Worm (Caenorhabditis elegans) whole organism, late embryonic: ENCODE results near the gene fbxa-164.

Experiments used
- F13H6.1 ChIP-seq: sonication (generic microtip); optimal IDR thresholded peaks from 2 replicates; lab custom pipeline; 2016; ENCODE audit warnings: missing genetic modification characterization, missing compliant biosample characterization
- T23F11.4 ChIP-seq: fragments of 200-800 bp; sonication (Bioruptor generic); optimal IDR thresholded peaks from 2 replicates; lab custom pipeline; 2018; ENCODE audit warnings: mild to moderate bottlenecking, missing genetic modification characterization, missing compliant biosample characterization
- Y22D7AL.16 ChIP-seq: sonication (generic microtip); optimal IDR thresholded peaks from 2 replicates; lab custom pipeline; 2016; ENCODE audit warnings: missing genetic modification characterization, missing compliant biosample characterization
- ahr-1 ChIP-seq: sonication (generic microtip); optimal IDR thresholded peaks from 2 replicates; lab custom pipeline; 2016; ENCODE audit warnings: missing genetic modification characterization, missing compliant biosample characterization
- ceh-14 ChIP-seq: sonication (generic microtip); optimal IDR thresholded peaks from 2 replicates; lab custom pipeline; 2016; ENCODE audit warnings: missing genotype, missing genetic modification characterization, missing compliant biosample characterization
- ceh-2 ChIP-seq: sonication (generic microtip); optimal IDR thresholded peaks from 2 replicates; lab custom pipeline; 2016; ENCODE audit warnings: missing genotype, missing genetic modification characterization, missing compliant biosample characterization
- ceh-30 ChIP-seq: fragments of 150-350 bp; optimal IDR thresholded peaks from 2 replicates; lab custom pipeline; 2014; ENCODE audit warnings: missing biosample characterization, missing genetic modification characterization
- ceh-31 ChIP-seq: sonication (generic microtip); optimal IDR thresholded peaks from 2 replicates; lab custom pipeline; 2016; ENCODE audit warnings: missing genetic modification characterization, missing compliant biosample characterization
- ceh-48 ChIP-seq: sonication (generic microtip); optimal IDR thresholded peaks from 2 replicates; lab custom pipeline; 2016; ENCODE audit warnings: missing genetic modification characterization, inconsistent platforms, missing compliant biosample characterization
- ceh-6 ChIP-seq: fragments of 200-800 bp; sonication (Bioruptor generic); optimal IDR thresholded peaks from 2 replicates; lab custom pipeline; 2018; ENCODE audit warnings: mild to moderate bottlenecking, missing genetic modification characterization, missing compliant biosample characterization
- che-1 ChIP-seq: sonication (generic microtip); optimal IDR thresholded peaks from 2 replicates; lab custom pipeline; 2016; ENCODE audit warnings: mild to moderate bottlenecking, missing genetic modification characterization, missing compliant biosample characterization
- dmd-4 ChIP-seq: sonication (generic microtip); optimal IDR thresholded peaks from 2 replicates; lab custom pipeline; 2016; ENCODE audit warnings: borderline replicate concordance, missing genetic modification characterization, missing compliant biosample characterization
- dve-1 ChIP-seq: sonication (generic microtip); optimal IDR thresholded peaks from 2 replicates; lab custom pipeline; 2017; ENCODE audit warnings: antibody characterized with exemption, mild to moderate bottlenecking, missing genetic modification characterization, missing compliant biosample characterization
- elt-2 ChIP-seq: sonication (generic microtip); optimal IDR thresholded peaks from 2 replicates; lab custom pipeline; 2016; ENCODE audit warnings: missing genetic modification reagents, missing genetic modification characterization, missing compliant biosample characterization
- eyg-1 ChIP-seq: sonication (generic microtip); optimal IDR thresholded peaks from 2 replicates; lab custom pipeline; 2016; ENCODE audit warnings: missing genotype, missing genetic modification characterization, missing compliant biosample characterization
- gmeb-2 ChIP-seq: sonication (generic microtip); optimal IDR thresholded peaks from 2 replicates; lab custom pipeline; 2016; ENCODE audit warnings: missing genetic modification characterization, inconsistent platforms, missing compliant biosample characterization
- hlh-6 ChIP-seq: sonication (generic microtip); optimal IDR thresholded peaks from 2 replicates; lab custom pipeline; 2016; ENCODE audit warnings: missing genotype, missing genetic modification characterization, missing compliant biosample characterization
- lim-6 ChIP-seq: sonication (generic microtip); optimal IDR thresholded peaks from 2 replicates; lab custom pipeline; 2016; ENCODE audit warnings: missing genetic modification characterization, missing compliant biosample characterization
- lin-11 ChIP-seq: fragments of 200-800 bp; sonication (Bioruptor generic); optimal IDR thresholded peaks from 2 replicates; lab custom pipeline; 2018; ENCODE audit warnings: mild to moderate bottlenecking, missing genetic modification characterization, missing compliant biosample characterization
- nfya-1 ChIP-seq: sonication (generic microtip); optimal IDR thresholded peaks from 2 replicates; lab custom pipeline; 2017; ENCODE audit warnings: missing genetic modification characterization, mild to moderate bottlenecking, missing compliant biosample characterization, antibody characterized with exemption, moderate library complexity
- odd-2 ChIP-seq: sonication (generic microtip); optimal IDR thresholded peaks from 2 replicates; lab custom pipeline; 2017; ENCODE audit warnings: antibody characterized with exemption, mild to moderate bottlenecking, missing genetic modification characterization, missing compliant biosample characterization
- pag-3 ChIP-seq: sonication (generic microtip); optimal IDR thresholded peaks from 2 replicates; lab custom pipeline; 2016; ENCODE audit warnings: missing compliant biosample characterization, missing genetic modification characterization, borderline replicate concordance
- pat-9 ChIP-seq: fragments of 200-800 bp; sonication (Bioruptor generic); optimal IDR thresholded peaks from 2 replicates; lab custom pipeline; 2018; ENCODE audit warnings: mild to moderate bottlenecking, missing genetic modification characterization, moderate library complexity, missing compliant biosample characterization
- pax-1 ChIP-seq: fragments of 150-350 bp; optimal IDR thresholded peaks from 2 replicates; lab custom pipeline; 2014; ENCODE audit warnings: missing biosample characterization, missing genetic modification characterization
- pqm-1 ChIP-seq: sonication (generic microtip); optimal IDR thresholded peaks from 2 replicates; lab custom pipeline; 2016; ENCODE audit warnings: missing genetic modification characterization, missing compliant biosample characterization
- rnt-1 ChIP-seq: sonication (generic microtip); optimal IDR thresholded peaks from 2 replicates; lab custom pipeline; 2016; ENCODE audit warnings: missing genetic modification characterization, missing compliant biosample characterization
- sdc-2 ChIP-seq: sonication (generic microtip); optimal IDR thresholded peaks from 2 replicates; lab custom pipeline; 2016; ENCODE audit warnings: missing genotype, missing genetic modification characterization, missing compliant biosample characterization
- sox-2 ChIP-seq: fragments of 200-800 bp; sonication (Bioruptor generic); IDR thresholded peaks from 2 replicates; pipeline ENCODE4 v1.3.6; 2022; ENCODE audit warnings: missing genetic modification reagents, missing genetic modification characterization, missing compliant biosample characterization
- sox-4 ChIP-seq: sonication (generic microtip); optimal IDR thresholded peaks from 2 replicates; lab custom pipeline; 2017; ENCODE audit warnings: mild to moderate bottlenecking, missing genetic modification characterization, inconsistent platforms, missing compliant biosample characterization
- ttx-3 ChIP-seq: sonication (generic microtip); optimal IDR thresholded peaks from 2 replicates; lab custom pipeline; 2016; ENCODE audit warnings: missing genetic modification reagents, missing genetic modification characterization, missing compliant biosample characterization
- unc-3 ChIP-seq, 2 experiments: fragments of 200-800 bp in 1 of 2; sonication (Bioruptor generic) in 1 of 2; sonication (generic microtip) in 1 of 2; conservative IDR thresholded peaks in 1 of 2; optimal IDR thresholded peaks in 1 of 2; 2 replicates each; pipeline versions ENCODE4 v1.3.6 to Lab custom; 2016 to 2022; ENCODE audit warnings: missing compliant biosample characterization in 2 of 2, missing genetic modification characterization in 2 of 2, missing genetic modification reagents in 1 of 2
- unc-42 ChIP-seq: sonication (generic microtip); optimal IDR thresholded peaks from 2 replicates; lab custom pipeline; 2016; ENCODE audit warnings: missing genotype, missing genetic modification characterization, missing compliant biosample characterization
- unc-55 ChIP-seq: sonication (generic microtip); optimal IDR thresholded peaks from 2 replicates; lab custom pipeline; 2017; ENCODE audit warnings: missing biosample characterization, missing genetic modification reagents, missing genetic modification characterization
- unc-86 ChIP-seq: sonication (generic microtip); optimal IDR thresholded peaks from 2 replicates; lab custom pipeline; 2016; ENCODE audit warnings: missing genetic modification characterization, missing compliant biosample characterization

Gene fbxa-164

ce11 chrII:1618948-1619347 lies 5.1 kb upstream of the fbxa-164 start, which contains the start of gene fbxa-166:
TSS of gene fbxa-166 (minus strand) at chrII:1619048.
- TF ChIP-seq hlh-6 (tag; lab: Kevin White, UChicago), result no peak
- TF ChIP-seq lim-6 (tag; lab: Kevin White, UChicago), result no peak
- TF ChIP-seq unc-42 (tag; lab: Kevin White, UChicago), result no peak
- TF ChIP-seq ceh-2, result no peak
- TF ChIP-seq T23F11.4, result no peak
- TF ChIP-seq pat-9 (tag; lab: Kevin White, UChicago), result no peak
- no peak for TF ChIP-seq ahr-1 (tag; lab: Kevin White, UChicago)
- no peak for TF ChIP-seq Y22D7AL.16 (tag; lab: Kevin White, UChicago)

ce11 chrII:1616382-1616781 lies 2.5 kb upstream of the fbxa-164 start, which contains the start of gene fbxa-165:
TSS of gene fbxa-165 (minus strand) at chrII:1616482.
- TF ChIP-seq pax-1 (tag; lab: Kevin White, UChicago), result no peak
- no peak for TF ChIP-seq ceh-30 (tag; lab: Kevin White, UChicago)
- TF ChIP-seq lin-11 (tag; lab: Kevin White, UChicago), result no peak
- TF ChIP-seq odd-2 (tag; lab: Kevin White, UChicago), result no peak
- TF ChIP-seq che-1 (tag; lab: Kevin White, UChicago), result no peak
- no peak for TF ChIP-seq F13H6.1 (tag; lab: Kevin White, UChicago)
- TF ChIP-seq T23F11.4, result no peak
- TF ChIP-seq unc-3 (GFP tag; conservative IDR thresholded peaks at IDR 0.05; lab: Robert Waterston, UW), result no peak
- TF ChIP-seq unc-3 (tag; optimal IDR thresholded peaks at IDR 0.05; lab: Kevin White, UChicago), result no peak
- TF ChIP-seq unc-55 (GFP tag; lab: Kevin White, UChicago), result no peak
- TF ChIP-seq unc-86 (tag; lab: Kevin White, UChicago), result no peak

ce11 chrII:1610630-1611029 lies 3.2 kb downstream of the fbxa-164 start, which contains the start of gene fbxa-163:
TSS of gene fbxa-163 (minus strand) at chrII:1610730.
- no peak for TF ChIP-seq hlh-6 (tag; lab: Kevin White, UChicago)
- TF ChIP-seq gmeb-2 (tag; lab: Kevin White, UChicago), result no peak
- TF ChIP-seq elt-2, result no peak
- TF ChIP-seq nfya-1 (tag; lab: Kevin White, UChicago), result no peak
- TF ChIP-seq T23F11.4, result no peak
- TF ChIP-seq pqm-1 (tag; lab: Kevin White, UChicago), result no peak
- TF ChIP-seq dmd-4, result no peak
- TF ChIP-seq che-1 (tag; lab: Kevin White, UChicago), result no peak
- TF ChIP-seq sdc-2 (tag; lab: Kevin White, UChicago), result no peak
- no peak for TF ChIP-seq pag-3 (tag; lab: Kevin White, UChicago)
- no peak for TF ChIP-seq ceh-48 (tag; lab: Kevin White, UChicago)
- no peak for TF ChIP-seq sox-4 (tag; lab: Kevin White, UChicago)
- TF ChIP-seq ceh-14 (tag; lab: Kevin White, UChicago), result no peak
- TF ChIP-seq ttx-3 (tag; lab: Kevin White, UChicago), result no peak
- no peak for TF ChIP-seq eyg-1 (tag; lab: Kevin White, UChicago)
- no peak for TF ChIP-seq ceh-31
- TF ChIP-seq dve-1 (tag; lab: Kevin White, UChicago), result no peak
- no peak for TF ChIP-seq sox-2 (GFP tag; lab: Robert Waterston, UW)
- TF ChIP-seq, all 69 proteins: peak for 0

ce11 chrII:1608915-1609314 lies 5.0 kb downstream of the fbxa-164 start:
- TF ChIP-seq nfya-1 (tag; lab: Kevin White, UChicago), result no peak
- TF ChIP-seq unc-42 (tag; lab: Kevin White, UChicago), result no peak
- no peak for TF ChIP-seq rnt-1 (tag; lab: Kevin White, UChicago)
- no peak for TF ChIP-seq dve-1 (tag; lab: Kevin White, UChicago)
- TF ChIP-seq ahr-1 (tag; lab: Kevin White, UChicago), result no peak

- TF ChIP-seq rnt-1 (tag; lab: Kevin White, UChicago), result no peak
- TF ChIP-seq unc-42 (tag; lab: Kevin White, UChicago), result no peak
- no peak for TF ChIP-seq eyg-1 (tag; lab: Kevin White, UChicago)
- no peak for TF ChIP-seq ceh-6 (GFP tag; lab: Kevin White, UChicago)
Measured at ce11 chrII:1607575-1607974, 6.3 kb downstream of the fbxa-164 start.
